Fruit fly (Drosophila melanogaster) whole organism, embryonic: ENCODE data around the gene sphe.

Experiments used
- Antp ChIP-seq: fragments of 200-800 bp; sonication (Bioruptor generic); optimal IDR thresholded peaks from 3 replicates; lab custom pipeline; 2016; ENCODE audit warnings: missing biosample characterization, missing genetic modification characterization
- Atf-2 ChIP-seq: fragments of 200-800 bp; sonication (Bioruptor generic); optimal IDR thresholded peaks from 2 replicates; lab custom pipeline; 2016; ENCODE audit warnings: missing biosample characterization, missing genetic modification characterization
- CG10209 ChIP-seq: fragments of 200-800 bp; sonication (Bioruptor generic); optimal IDR thresholded peaks from 3 replicates; lab custom pipeline; 2017; ENCODE audit warnings: missing biosample characterization, mild to moderate bottlenecking, missing genetic modification characterization, missing genetic modification reagents
- CG10979 ChIP-seq: fragments of 200-800 bp; sonication (Bioruptor generic); optimal IDR thresholded peaks from 2 replicates; lab custom pipeline; 2018; ENCODE audit warnings: missing biosample characterization, mild to moderate bottlenecking, missing genetic modification characterization, moderate library complexity
- CG11398 ChIP-seq: fragments of 200-800 bp; sonication (Bioruptor generic); optimal IDR thresholded peaks from 2 replicates; lab custom pipeline; 2016; ENCODE audit warnings: missing biosample characterization, missing genetic modification characterization
- CG11456 ChIP-seq: fragments of 200-800 bp; sonication (Bioruptor generic); IDR thresholded peaks from 3 replicates; pipeline ENCODE4 v1.3.6; 2022; ENCODE audit warnings: missing biosample characterization, missing genetic modification characterization
- CG12219 ChIP-seq: fragments of 200-800 bp; sonication (Bioruptor generic); optimal IDR thresholded peaks from 3 replicates; lab custom pipeline; 2018; ENCODE audit warnings: missing biosample characterization, mild to moderate bottlenecking, missing genetic modification characterization
- CG1233 ChIP-seq: fragments of 200-800 bp; sonication (Bioruptor generic); optimal IDR thresholded peaks from 4 replicates; lab custom pipeline; 2018; ENCODE audit warnings: missing biosample characterization, mild to moderate bottlenecking, missing genetic modification characterization
- CG13123 ChIP-seq: fragments of 200-800 bp; sonication (Bioruptor generic); optimal IDR thresholded peaks from 2 replicates; lab custom pipeline; 2016; ENCODE audit warnings: missing biosample characterization, missing genetic modification characterization
- CG13624 ChIP-seq: fragments of 200-800 bp; sonication (Bioruptor generic); optimal IDR thresholded peaks from 2 replicates; lab custom pipeline; 2016; ENCODE audit warnings: missing biosample characterization, missing genetic modification characterization
- CG13775 ChIP-seq: fragments of 200-800 bp; sonication (Bioruptor generic); optimal IDR thresholded peaks from 3 replicates; lab custom pipeline; 2017; ENCODE audit warnings: missing biosample characterization, mild to moderate bottlenecking, missing genetic modification characterization
- CG14965 ChIP-seq: fragments of 200-800 bp; sonication (Bioruptor generic); optimal IDR thresholded peaks from 2 replicates; lab custom pipeline; 2016; ENCODE audit warnings: missing biosample characterization, missing genetic modification characterization, borderline replicate concordance
- CG17328 ChIP-seq: fragments of 200-800 bp; sonication (Bioruptor generic); IDR thresholded peaks from 2 replicates; pipeline ENCODE4 v1.3.6; 2022; ENCODE audit warnings: missing biosample characterization, missing genetic modification characterization
- CG30020 ChIP-seq: fragments of 200-800 bp; optimal IDR thresholded peaks from 2 replicates; lab custom pipeline; 2019; ENCODE audit warnings: missing biosample characterization, mild to moderate bottlenecking, missing genetic modification characterization, moderate library complexity
- CG32767 ChIP-seq: fragments of 200-800 bp; sonication (Bioruptor generic); IDR thresholded peaks from 2 replicates; pipeline ENCODE4 v1.3.6; 2022; ENCODE audit warnings: missing biosample characterization, missing genetic modification characterization
- CG4328 ChIP-seq: fragments of 200-800 bp; sonication (Bioruptor generic); optimal IDR thresholded peaks from 3 replicates; lab custom pipeline; 2017; ENCODE audit warnings: missing biosample characterization, missing genetic modification reagents, missing genetic modification characterization
- CG4360 ChIP-seq: fragments of 200-800 bp; sonication (Bioruptor generic); IDR thresholded peaks from 2 replicates; pipeline ENCODE4 v1.3.6; 2022; ENCODE audit warnings: missing biosample characterization, missing genetic modification characterization
- CG8281 ChIP-seq: fragments of 200-800 bp; sonication (Bioruptor generic); optimal IDR thresholded peaks from 2 replicates; lab custom pipeline; 2018; ENCODE audit warnings: missing biosample characterization, mild to moderate bottlenecking, missing genetic modification characterization, moderate library complexity
- CG8359 ChIP-seq: fragments of 200-800 bp; sonication (Bioruptor generic); optimal IDR thresholded peaks from 2 replicates; lab custom pipeline; 2017; ENCODE audit warnings: missing biosample characterization, mild to moderate bottlenecking, missing genetic modification characterization, borderline replicate concordance
- CG9817 ChIP-seq: fragments of 200-800 bp; sonication (Bioruptor generic); optimal IDR thresholded peaks from 2 replicates; lab custom pipeline; 2018; ENCODE audit warnings: missing biosample characterization, mild to moderate bottlenecking, missing genetic modification characterization, moderate library complexity
- Gsc ChIP-seq: fragments of 200-800 bp; sonication (Bioruptor generic); IDR thresholded peaks from 2 replicates; pipeline ENCODE4 v1.3.6; 2022; ENCODE audit warnings: missing biosample characterization, missing genetic modification characterization
- HmgZ ChIP-seq: fragments of 200-800 bp; sonication (Bioruptor generic); optimal IDR thresholded peaks from 2 replicates; lab custom pipeline; 2018; ENCODE audit warnings: missing biosample characterization, mild to moderate bottlenecking, missing genetic modification characterization
- Hr51 ChIP-seq, 2 experiments: fragments of 200-800 bp; sonication (Bioruptor generic); optimal IDR thresholded peaks; 2 replicates in 1 of 2; 3 replicates in 1 of 2; lab custom pipeline; 2016 to 2018; ENCODE audit warnings: missing biosample characterization in 2 of 2, missing genetic modification characterization in 2 of 2, mild to moderate bottlenecking in 1 of 2, moderate library complexity in 1 of 2
- Hsf ChIP-seq: fragments of 200-800 bp; sonication (Bioruptor generic); optimal IDR thresholded peaks from 3 replicates; lab custom pipeline; 2016; ENCODE audit warnings: missing biosample characterization, missing genetic modification characterization
- Mes4 ChIP-seq: fragments of 200-800 bp; sonication (Bioruptor generic); optimal IDR thresholded peaks from 2 replicates; lab custom pipeline; 2016; ENCODE audit warnings: missing biosample characterization, missing genetic modification characterization
- PHDP ChIP-seq: fragments of 200-800 bp; sonication (Bioruptor generic); optimal IDR thresholded peaks from 3 replicates; lab custom pipeline; 2018; ENCODE audit warnings: missing biosample characterization, mild to moderate bottlenecking, missing genetic modification characterization, moderate library complexity
- Scr ChIP-seq: fragments of 200-800 bp; sonication (Bioruptor generic); IDR thresholded peaks from 2 replicates; pipeline ENCODE4 v1.3.6; 2022; ENCODE audit warnings: missing biosample characterization, missing genetic modification characterization; ENCODE audit not compliant: partially characterized antibody
- Sox102F ChIP-seq: fragments of 200-800 bp; sonication (Bioruptor generic); optimal IDR thresholded peaks from 2 replicates; lab custom pipeline; 2018; ENCODE audit warnings: missing biosample characterization, mild to moderate bottlenecking, missing genetic modification characterization, moderate library complexity
- Ssrp ChIP-seq: fragments of 200-800 bp; sonication (Bioruptor generic); optimal IDR thresholded peaks from 2 replicates; lab custom pipeline; 2018; ENCODE audit warnings: missing biosample characterization, mild to moderate bottlenecking, missing genetic modification characterization, moderate library complexity
- Trl ChIP-seq, 3 experiments: fragments of >200 bp in 2 of 3; fragments of 200-800 bp in 1 of 3; sonication (Bioruptor generic) in 1 of 3; optimal IDR thresholded peaks; 2 replicates in 1 of 3; 3 replicates in 2 of 3; lab custom pipeline; 2016 to 2017; ENCODE audit warnings: missing biosample characterization in 1 of 3, missing genetic modification characterization in 1 of 3
- bowl ChIP-seq: fragments of 200-800 bp; sonication (Bioruptor generic); IDR thresholded peaks from 2 replicates; pipeline ENCODE4 v1.3.6; 2022; ENCODE audit warnings: missing biosample characterization, missing genetic modification characterization
- btn ChIP-seq: fragments of 200-800 bp; sonication (Bioruptor generic); optimal IDR thresholded peaks from 2 replicates; lab custom pipeline; 2016; ENCODE audit warnings: missing biosample characterization, missing genetic modification characterization
- cg ChIP-seq: fragments of 200-800 bp; sonication (Bioruptor generic); optimal IDR thresholded peaks from 3 replicates; lab custom pipeline; 2019; ENCODE audit warnings: missing biosample characterization, mild to moderate bottlenecking, missing genetic modification characterization, moderate library complexity
- ci ChIP-seq: fragments of 200-800 bp; sonication (Bioruptor generic); IDR thresholded peaks from 3 replicates; pipeline ENCODE4 v1.3.6; 2022; ENCODE audit warnings: missing biosample characterization, missing genetic modification characterization
- crol ChIP-seq: fragments of 200-800 bp; sonication (Bioruptor generic); IDR thresholded peaks from 2 replicates; pipeline ENCODE4 v1.3.6; 2022; ENCODE audit warnings: missing biosample characterization, missing genetic modification characterization
- dysf ChIP-seq: fragments of 200-800 bp; sonication (Bioruptor generic); IDR thresholded peaks from 3 replicates; pipeline ENCODE4 v1.3.6; 2022; ENCODE audit warnings: missing biosample characterization, missing genetic modification characterization
- ems ChIP-seq: fragments of 200-800 bp; sonication (Bioruptor generic); optimal IDR thresholded peaks from 3 replicates; lab custom pipeline; 2016; ENCODE audit warnings: missing biosample characterization, missing genetic modification characterization
- esg ChIP-seq: fragments of 200-800 bp; sonication (Bioruptor generic); conservative IDR thresholded peaks from 2 replicates; pipeline ENCODE4 v1.3.6; 2022; ENCODE audit warnings: missing biosample characterization, missing genetic modification characterization
- eyg ChIP-seq: fragments of 200-800 bp; sonication (Bioruptor generic); optimal IDR thresholded peaks from 3 replicates; lab custom pipeline; 2016; ENCODE audit warnings: missing biosample characterization, missing genetic modification characterization
- fd64A ChIP-seq: fragments of 200-800 bp; sonication (Bioruptor generic); optimal IDR thresholded peaks from 3 replicates; lab custom pipeline; 2018; ENCODE audit warnings: missing biosample characterization, mild to moderate bottlenecking, missing genetic modification characterization
- kah ChIP-seq: fragments of 200-800 bp; sonication (Bioruptor generic); optimal IDR thresholded peaks from 2 replicates; lab custom pipeline; 2018; ENCODE audit warnings: missing biosample characterization, mild to moderate bottlenecking, missing genetic modification characterization
- lov ChIP-seq, 2 experiments: fragments of 200-800 bp in 1 of 2; fragments of >200 bp in 1 of 2; sonication (Bioruptor generic) in 1 of 2; IDR thresholded peaks in 1 of 2; optimal IDR thresholded peaks in 1 of 2; 2 replicates in 1 of 2; 3 replicates in 1 of 2; pipeline versions ENCODE4 v1.3.6 to Lab custom; 2017 to 2022; ENCODE audit warnings: missing biosample characterization in 1 of 2, missing genetic modification characterization in 1 of 2
- luna ChIP-seq: fragments of 200-800 bp; sonication (Bioruptor generic); optimal IDR thresholded peaks from 2 replicates; lab custom pipeline; 2016; ENCODE audit warnings: missing biosample characterization, missing genetic modification characterization
- nau ChIP-seq: fragments of 200-800 bp; sonication (Bioruptor generic); optimal IDR thresholded peaks from 3 replicates; lab custom pipeline; 2017; ENCODE audit warnings: missing biosample characterization, mild to moderate bottlenecking, missing genetic modification characterization, missing genetic modification reagents
- pum ChIP-seq: fragments of 200-800 bp; sonication (Bioruptor generic); optimal IDR thresholded peaks from 2 replicates; lab custom pipeline; 2016; ENCODE audit warnings: missing biosample characterization, missing genetic modification characterization
- sc ChIP-seq, 3 experiments: fragments of >200 bp in 2 of 3; fragments of 200-800 bp in 1 of 3; sonication (Bioruptor generic) in 1 of 3; optimal IDR thresholded peaks; 2 replicates in 2 of 3; 3 replicates in 1 of 3; lab custom pipeline; 2017; ENCODE audit warnings: mild to moderate bottlenecking in 1 of 3, missing biosample characterization in 1 of 3, missing genetic modification characterization in 1 of 3, missing genetic modification reagents in 1 of 3
- stc ChIP-seq: fragments of 200-800 bp; sonication (Bioruptor generic); IDR thresholded peaks from 2 replicates; pipeline ENCODE4 v1.3.6; 2022; ENCODE audit warnings: missing biosample characterization, missing genetic modification characterization
- vvl ChIP-seq: fragments of 200-800 bp; sonication (Bioruptor generic); IDR thresholded peaks from 2 replicates; pipeline ENCODE4 v1.3.6; 2022; ENCODE audit warnings: missing biosample characterization, missing genetic modification characterization
- zen2 ChIP-seq: fragments of 200-800 bp; sonication (Bioruptor generic); IDR thresholded peaks from 3 replicates; pipeline ENCODE4 v1.3.6; 2022; ENCODE audit warnings: missing biosample characterization, missing genetic modification characterization; ENCODE audit not compliant: partially characterized antibody

sphe gene

DNA sequence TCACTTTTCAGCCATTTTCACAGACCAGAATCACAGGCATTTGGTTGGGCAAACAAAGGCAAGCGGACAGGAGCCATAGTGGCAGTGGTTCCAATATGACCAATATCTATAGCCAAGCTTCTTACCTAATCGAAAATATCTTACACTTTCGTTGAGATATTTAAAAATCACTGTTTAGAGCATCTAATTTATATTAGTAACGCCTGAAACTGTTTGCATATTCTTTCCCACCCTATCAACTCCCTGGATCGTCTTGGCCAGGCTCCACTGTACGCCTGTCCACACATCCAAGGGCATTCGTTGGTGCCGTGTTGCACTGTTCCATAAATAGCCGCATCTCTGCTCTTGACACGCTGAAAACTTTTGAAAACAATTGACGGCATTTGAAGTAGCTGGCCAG lies 11.3 kb downstream of the sphe start (continued):
- TF ChIP-seq Hsf (GFP tag; lab: Kevin White, UChicago) (peak; percentile 25), CG13624 (no peak), cg (no peak), PHDP (tag; lab: Kevin White, UChicago) (no peak), luna (GFP tag; lab: Kevin White, UChicago) (no peak), CG14965 (GFP tag; lab: Kevin White, UChicago) (no peak), crol (GFP tag; lab: Robert Waterston, UW) (no peak), stc (GFP tag; lab: Robert Waterston, UW) (0 out of 2 replicates have a peak, but pooled peaks have one; percentile 21), CG12219 (GFP tag; lab: Kevin White, UChicago) (no peak), HmgZ (tag; lab: Kevin White, UChicago) (no peak), dysf (peak; percentile 53; the same call in 2 of the 3 replicates), CG4328 (no peak), CG13775 (GFP tag; lab: Kevin White, UChicago) (no peak), pum (GFP tag; lab: Kevin White, UChicago) (no peak), ems (GFP tag; lab: Kevin White, UChicago) (no peak), Atf-2 (no peak), CG13123 (no peak), CG8281 (no peak), vvl (GFP tag; lab: Robert Waterston, UW) (peak; percentile 40; the same call in 1 of the 2 replicates), btn (GFP tag; lab: Kevin White, UChicago) (no peak), Sox102F (GFP tag; lab: Kevin White, UChicago) (peak; percentile 42), CG11398 (GFP tag; lab: Kevin White, UChicago) (no peak), sc (optimal IDR thresholded peaks at IDR 0.05; lab: Kevin White, UChicago) (no peak), sc (GFP tag; optimal IDR thresholded peaks at IDR 0.05; lab: Kevin White, UChicago) (no peak), bowl (GFP tag; lab: Robert Waterston, UW) (no peak), lov (optimal IDR thresholded peaks at IDR 0.05; lab: Kevin White, UChicago) (no peak), lov (GFP tag; IDR thresholded peaks at IDR 0.05; lab: Robert Waterston, UW) (no peak), CG17328 (GFP tag; lab: Robert Waterston, UW) (peak; percentile 47), Hr51 (GFP tag; optimal IDR thresholded peaks at IDR 0.05; lab: Kevin White, UChicago) (peak in 1 of 2 experiments; percentile 22), Ssrp (tag; lab: Kevin White, UChicago) (peak; percentile 17), CG8359 (GFP tag; lab: Kevin White, UChicago) (no peak), eyg (GFP tag; lab: Kevin White, UChicago) (no peak), ci (GFP tag; lab: Robert Waterston, UW) (peak; percentile 57; the same call in 1 of the 3 replicates), Mes4 (no peak), CG1233 (no peak), Gsc (0 out of 2 replicates have a peak, but pooled peaks have one; percentile 19), CG11456 (no peak), CG30020 (no peak), Antp (GFP tag; lab: Kevin White, UChicago) (peak; percentile 9), Scr (GFP tag; lab: Robert Waterston, UW) (no peak), kah (GFP tag; lab: Kevin White, UChicago) (no peak), fd64A (no peak), zen2 (GFP tag; lab: Robert Waterston, UW) (no peak), esg (GFP tag; lab: Robert Waterston, UW) (0 out of 2 replicates have a peak, but pooled peaks have one; percentile 9), CG4360 (GFP tag; lab: Robert Waterston, UW) (no peak), Trl (optimal IDR thresholded peaks at IDR 0.05; lab: Kevin White, UChicago) (no peak), Trl (GFP tag; optimal IDR thresholded peaks at IDR 0.05; lab: Kevin White, UChicago) (no peak), CG10979 (tag; lab: Kevin White, UChicago) (peak; percentile 8), CG10209 (GFP tag; lab: Kevin White, UChicago) (no peak), CG9817 (tag; lab: Kevin White, UChicago) (no peak), nau (GFP tag; lab: Kevin White, UChicago) (no peak), CG32767 (GFP tag; lab: Robert Waterston, UW) (no peak)
